Worm (Caenorhabditis elegans) whole organism, young adult: ENCODE data around the gene C33F10.1.

Experiments used
- B0019.2 ChIP-seq: fragments of 200-800 bp; sonication (Bioruptor generic); conservative IDR thresholded peaks from 2 replicates; pipeline ENCODE4 v1.3.6; 2022; ENCODE audit warnings: missing genetic modification reagents, missing genetic modification characterization, missing compliant biosample characterization
- C06A6.2 ChIP-seq: fragments of 200-800 bp; sonication (Bioruptor generic); conservative IDR thresholded peaks from 2 replicates; pipeline ENCODE4 v1.3.6; 2022; ENCODE audit warnings: missing genetic modification characterization, missing compliant biosample characterization
- C17E4.6 ChIP-seq: fragments of 200-800 bp; sonication (Bioruptor generic); IDR thresholded peaks from 2 replicates; pipeline ENCODE4 v1.3.6; 2022; ENCODE audit warnings: missing genetic modification reagents, missing genetic modification characterization, missing compliant biosample characterization
- D2030.7 ChIP-seq: fragments of 200-800 bp; sonication (Bioruptor generic); IDR thresholded peaks from 2 replicates; pipeline ENCODE4 v1.3.6; 2022; ENCODE audit warnings: missing genetic modification reagents, missing genetic modification characterization, missing compliant biosample characterization
- F22D6.2 ChIP-seq: sonication (generic microtip); optimal IDR thresholded peaks from 2 replicates; lab custom pipeline; 2016; ENCODE audit warnings: mild to moderate bottlenecking, missing genetic modification characterization, missing compliant biosample characterization
- F39B2.1 ChIP-seq: fragments of 200-800 bp; sonication (Bioruptor generic); IDR thresholded peaks from 2 replicates; pipeline ENCODE4 v1.3.6; 2022; ENCODE audit warnings: missing genetic modification reagents, missing genetic modification characterization, missing compliant biosample characterization
- F49E8.2 ChIP-seq: sonication (generic microtip); optimal IDR thresholded peaks from 3 replicates; lab custom pipeline; 2017; ENCODE audit warnings: missing genetic modification characterization, mild to moderate bottlenecking, missing compliant biosample characterization, antibody characterized with exemption, moderate library complexity; ENCODE audit not compliant: insufficient read depth
- Y53G8AR.9 ChIP-seq: fragments of 200-800 bp; sonication (Bioruptor generic); conservative IDR thresholded peaks from 2 replicates; pipeline ENCODE4 v1.3.6; 2022; ENCODE audit warnings: missing genetic modification reagents, missing genetic modification characterization, missing compliant biosample characterization
- akir-1 ChIP-seq: fragments of 200-800 bp; sonication (Bioruptor generic); optimal IDR thresholded peaks from 2 replicates; lab custom pipeline; 2018; ENCODE audit warnings: mild to moderate bottlenecking, missing genetic modification characterization, moderate library complexity, missing compliant biosample characterization
- ama-1 ChIP-seq, 3 experiments: fragments of 150-350 bp in 1 of 3; sonication (generic microtip) in 2 of 3; optimal IDR thresholded peaks; 2 replicates each; lab custom pipeline; 2014 to 2018; ENCODE audit warnings: missing biosample characterization in 2 of 3, missing genetic modification characterization in 2 of 3, missing genetic modification reagents in 2 of 3
- aptf-2 ChIP-seq: fragments of 200-800 bp; sonication (Bioruptor generic); conservative IDR thresholded peaks from 2 replicates; pipeline ENCODE4 v1.3.6; 2022; ENCODE audit warnings: missing genetic modification reagents, missing genetic modification characterization, missing compliant biosample characterization
- attf-6 ChIP-seq: fragments of 200-800 bp; sonication (Bioruptor generic); IDR thresholded peaks from 2 replicates; pipeline ENCODE4 v1.3.6; 2022; ENCODE audit warnings: missing genetic modification reagents, missing genetic modification characterization, missing compliant biosample characterization
- bed-1 ChIP-seq: fragments of 200-800 bp; sonication (Bioruptor generic); IDR thresholded peaks from 2 replicates; pipeline ENCODE4 v1.3.6; 2022; ENCODE audit warnings: missing genetic modification reagents, missing genetic modification characterization, missing compliant biosample characterization
- cebp-1 ChIP-seq, 2 experiments: fragments of 200-800 bp in 1 of 2; sonication (Bioruptor generic) in 1 of 2; sonication (generic microtip) in 1 of 2; IDR thresholded peaks in 1 of 2; optimal IDR thresholded peaks in 1 of 2; 2 replicates each; pipeline versions ENCODE4 v1.3.6 to Lab custom; 2017 to 2022; ENCODE audit warnings: missing compliant biosample characterization in 2 of 2, missing genetic modification characterization in 2 of 2, mild to moderate bottlenecking in 1 of 2, missing genetic modification reagents in 1 of 2, moderate library complexity in 1 of 2
- ceh-58 ChIP-seq: fragments of 200-800 bp; sonication (Bioruptor generic); IDR thresholded peaks from 2 replicates; pipeline ENCODE4 v1.3.6; 2022; ENCODE audit warnings: missing genetic modification characterization, missing compliant biosample characterization
- ceh-91 ChIP-seq: fragments of 200-800 bp; sonication (Bioruptor generic); IDR thresholded peaks from 2 replicates; pipeline ENCODE4 v1.3.6; 2022; ENCODE audit warnings: missing genetic modification reagents, missing genetic modification characterization, missing compliant biosample characterization
- chd-7 ChIP-seq: sonication (generic microtip); optimal IDR thresholded peaks from 2 replicates; lab custom pipeline; 2016; ENCODE audit warnings: mild to moderate bottlenecking, missing genetic modification characterization, moderate library complexity, missing compliant biosample characterization
- efl-1 ChIP-seq: fragments of 150-350 bp; optimal IDR thresholded peaks from 2 replicates; lab custom pipeline; 2014; ENCODE audit warnings: missing biosample characterization, missing genetic modification reagents, missing genetic modification characterization
- egrh-3 ChIP-seq: fragments of 200-800 bp; sonication (Bioruptor generic); IDR thresholded peaks from 2 replicates; pipeline ENCODE4 v1.3.6; 2022; ENCODE audit warnings: missing genetic modification reagents, missing genetic modification characterization, missing compliant biosample characterization
- him-1 ChIP-seq: sonication (generic microtip); optimal IDR thresholded peaks from 2 replicates; lab custom pipeline; 2016; ENCODE audit warnings: missing genotype, missing genetic modification reagents, missing genetic modification characterization, missing compliant biosample characterization
- hrde-1 ChIP-seq: sonication (generic microtip); optimal IDR thresholded peaks from 2 replicates; lab custom pipeline; 2016; ENCODE audit warnings: missing genetic modification characterization, mild to moderate bottlenecking, missing compliant biosample characterization, moderate library complexity, missing genotype, missing genetic modification reagents, borderline replicate concordance
- lin-26 ChIP-seq: fragments of 200-800 bp; sonication (Bioruptor generic); IDR thresholded peaks from 2 replicates; pipeline ENCODE4 v1.3.6; 2022; ENCODE audit warnings: missing genetic modification reagents, missing genetic modification characterization, missing compliant biosample characterization
- lin-35 ChIP-seq, 3 experiments: fragments of 150-350 bp in 2 of 3; sonication (generic microtip) in 1 of 3; optimal IDR thresholded peaks; 2 replicates each; lab custom pipeline; 2014 to 2018; ENCODE audit warnings: missing biosample characterization in 3 of 3, missing genetic modification characterization in 3 of 3, missing genetic modification reagents in 3 of 3
- madf-3 ChIP-seq: fragments of 200-800 bp; sonication (Bioruptor generic); IDR thresholded peaks from 2 replicates; pipeline ENCODE4 v1.3.6; 2022; ENCODE audit warnings: missing genetic modification reagents, missing genetic modification characterization, missing compliant biosample characterization
- madf-8 ChIP-seq: fragments of 200-800 bp; sonication (Bioruptor generic); conservative IDR thresholded peaks from 2 replicates; pipeline ENCODE4 v1.3.6; 2022; ENCODE audit warnings: missing genetic modification reagents, missing genetic modification characterization, missing compliant biosample characterization
- mcd-1 ChIP-seq: fragments of 200-800 bp; sonication (Bioruptor generic); IDR thresholded peaks from 2 replicates; pipeline ENCODE4 v1.3.6; 2022; ENCODE audit warnings: missing genetic modification reagents, missing genetic modification characterization, missing compliant biosample characterization
- mxl-1 ChIP-seq: sonication (generic microtip); optimal IDR thresholded peaks from 2 replicates; lab custom pipeline; 2016; ENCODE audit warnings: missing genetic modification characterization, missing compliant biosample characterization
- nhr-179 ChIP-seq: sonication (generic microtip); optimal IDR thresholded peaks from 2 replicates; lab custom pipeline; 2016; ENCODE audit warnings: mild to moderate bottlenecking, missing genetic modification characterization, missing compliant biosample characterization
- nhr-80 ChIP-seq: sonication (generic microtip); optimal IDR thresholded peaks from 2 replicates; lab custom pipeline; 2016; ENCODE audit warnings: missing genetic modification characterization, missing compliant biosample characterization
- nhr-90 ChIP-seq: sonication (generic microtip); optimal IDR thresholded peaks from 2 replicates; lab custom pipeline; 2016; ENCODE audit warnings: missing genotype, mild to moderate bottlenecking, missing genetic modification characterization, missing compliant biosample characterization
- repo-1 ChIP-seq: sonication (generic microtip); optimal IDR thresholded peaks from 2 replicates; lab custom pipeline; 2017; ENCODE audit warnings: mild to moderate bottlenecking, missing genetic modification characterization, missing compliant biosample characterization
- snpc-1.1 ChIP-seq: sonication (generic microtip); optimal IDR thresholded peaks from 2 replicates; lab custom pipeline; 2017; ENCODE audit warnings: missing genetic modification characterization, mild to moderate bottlenecking, missing compliant biosample characterization, antibody characterized with exemption, moderate library complexity, missing genotype, missing genetic modification reagents; ENCODE audit not compliant: insufficient read depth
- snpc-1.3 ChIP-seq: sonication (generic microtip); optimal IDR thresholded peaks from 2 replicates; lab custom pipeline; 2017; ENCODE audit warnings: missing genetic modification characterization, mild to moderate bottlenecking, missing compliant biosample characterization, antibody characterized with exemption, moderate library complexity, missing genotype, missing genetic modification reagents; ENCODE audit not compliant: insufficient read depth
- snpc-4 ChIP-seq, 5 experiments: fragments of 150-350 bp in 1 of 5; sonication (generic microtip) in 4 of 5; optimal IDR thresholded peaks; 2 replicates each; lab custom pipeline; 2014 to 2018; ENCODE audit warnings: missing genetic modification characterization in 5 of 5, missing biosample characterization in 3 of 5, antibody characterized with exemption in 2 of 5, mild to moderate bottlenecking in 2 of 5, missing compliant biosample characterization in 2 of 5, missing genotype in 2 of 5, moderate library complexity in 2 of 5, missing genetic modification reagents in 1 of 5
- tbx-9 ChIP-seq: sonication (generic microtip); optimal IDR thresholded peaks from 2 replicates; lab custom pipeline; 2016; ENCODE audit warnings: borderline replicate concordance, missing genetic modification characterization, inconsistent platforms, missing compliant biosample characterization
- unc-130 ChIP-seq: sonication (generic microtip); optimal IDR thresholded peaks from 2 replicates; lab custom pipeline; 2016; ENCODE audit warnings: missing genetic modification reagents, missing genetic modification characterization, missing compliant biosample characterization
- ztf-25 ChIP-seq: fragments of 200-800 bp; sonication (Bioruptor generic); IDR thresholded peaks from 2 replicates; pipeline ENCODE4 v1.3.6; 2022; ENCODE audit warnings: missing genetic modification reagents, missing genetic modification characterization, missing compliant biosample characterization
- ztf-6 ChIP-seq: fragments of 200-800 bp; sonication (Bioruptor generic); IDR thresholded peaks from 2 replicates; pipeline ENCODE4 v1.3.6; 2022; ENCODE audit warnings: missing genetic modification reagents, missing genetic modification characterization, missing compliant biosample characterization

Gene C33F10.1

ce11 chrII:4851594-4852106 lies 16.8 kb downstream of the C33F10.1 start, which contains the start of gene dnj-9 (continued):
- TF ChIP-seq madf-8 (GFP tag; lab: Robert Waterston, UW) (peak; percentile 79), attf-6 (GFP tag; lab: Robert Waterston, UW) (peak; percentile 73), cebp-1 (GFP tag; IDR thresholded peaks at IDR 0.05; lab: Robert Waterston, UW) (peak; percentile 54), cebp-1 (tag; optimal IDR thresholded peaks at IDR 0.05; lab: Kevin White, UChicago) (peak; percentile 92), bed-1 (GFP tag; lab: Robert Waterston, UW) (no peak), C17E4.6 (GFP tag; lab: Robert Waterston, UW) (peak; percentile 88), repo-1 (tag; lab: Kevin White, UChicago) (peak; percentile 94), him-1 (tag; lab: Kevin White, UChicago) (peak; percentile 81), ceh-58 (GFP tag; lab: Robert Waterston, UW) (no peak), mcd-1 (GFP tag; lab: Robert Waterston, UW) (peak; percentile 93), snpc-1.3 (tag; lab: Kevin White, UChicago) (peak; percentile 92), F49E8.2 (tag; lab: Kevin White, UChicago) (peak; percentile 71), nhr-179 (tag; lab: Kevin White, UChicago) (no peak), madf-3 (peak; percentile 92), snpc-1.1 (tag; lab: Kevin White, UChicago) (peak; percentile 28), unc-130 (GFP tag; lab: Kevin White, UChicago) (peak; percentile 75), ztf-6 (GFP tag; lab: Robert Waterston, UW) (no peak), F22D6.2 (tag; lab: Kevin White, UChicago) (peak; percentile 87), ztf-25 (0 out of 2 replicates have a peak, but pooled peaks have one; percentile 41), egrh-3 (GFP tag; lab: Robert Waterston, UW) (no peak), lin-26 (peak; percentile 40; the same call in 1 of the 2 replicates), D2030.7 (GFP tag; lab: Robert Waterston, UW) (peak; percentile 81), F39B2.1 (GFP tag; lab: Robert Waterston, UW) (peak; percentile 75), tbx-9 (tag; lab: Kevin White, UChicago) (no peak), nhr-90 (tag; lab: Kevin White, UChicago) (no peak), ceh-91 (peak; percentile 69), snpc-4 (GFP tag; optimal IDR thresholded peaks at IDR 0.05; lab: Kevin White, UChicago) (peak; percentile 74), snpc-4 (tag; optimal IDR thresholded peaks at IDR 0.05; lab: Kevin White, UChicago) (peak in 3 of 4 experiments; percentile 82 to 86 (median 84)), B0019.2 (peak; percentile 32; the same call in 1 of the 2 replicates), nhr-80 (tag; lab: Kevin White, UChicago) (peak; percentile 64), mxl-1 (no peak), aptf-2 (GFP tag; lab: Robert Waterston, UW) (no peak), hrde-1 (tag; lab: Kevin White, UChicago) (peak; percentile 62), efl-1 (peak; percentile 91), lin-35 (GFP tag; optimal IDR thresholded peaks at IDR 0.05; lab: Kevin White, UChicago) (peak; percentile 86 to 99 (median 92)), C06A6.2 (GFP tag; lab: Robert Waterston, UW) (peak; percentile 91), ama-1 (optimal IDR thresholded peaks at IDR 0.05; lab: Kevin White, UChicago) (no peak), ama-1 (GFP tag; optimal IDR thresholded peaks at IDR 0.05; lab: Kevin White, UChicago) (peak in 1 of 2 experiments; percentile 62), akir-1 (GFP tag; lab: Kevin White, UChicago) (no peak), chd-7 (tag; lab: Kevin White, UChicago) (peak; percentile 81), Y53G8AR.9 (peak; percentile 98)
